Worm (Caenorhabditis elegans): ENCODE data around the gene F55C5.10.

The F55C5.10 gene

ce11 chrV:12291587-12291986, 8.3 kb downstream of the F55C5.10 start, which contains the start of the genes srpa-68 and srh-16 (continued):
- TF ChIP-seq nhr-23 (tag; optimal IDR thresholded peaks at IDR 0.05) = no peak
- peak; percentile 69 for TF ChIP-seq fos-1 (tag; optimal IDR thresholded peaks at IDR 0.05)
- peak; percentile 81 for TF ChIP-seq lin-13 (GFP tag; optimal IDR thresholded peaks at IDR 0.05)
- TF ChIP-seq lin-11 (tag; optimal IDR thresholded peaks at IDR 0.05) = peak; percentile 81
- peak; percentile 53 for TF ChIP-seq ceh-82 (tag; optimal IDR thresholded peaks at IDR 0.05)
- no peak for TF ChIP-seq nhr-6 (tag; optimal IDR thresholded peaks at IDR 0.05)
- peak; percentile 41 for TF ChIP-seq ama-1 (optimal IDR thresholded peaks at IDR 0.05)
- no peak for TF ChIP-seq lin-39 (tag; optimal IDR thresholded peaks at IDR 0.05)
- peak; percentile 95 for TF ChIP-seq unc-55 (GFP tag; optimal IDR thresholded peaks at IDR 0.05)
- TF ChIP-seq nhr-77 (tag; optimal IDR thresholded peaks at IDR 0.05) = no peak
- peak; percentile 43 for TF ChIP-seq unc-62 (GFP tag; optimal IDR thresholded peaks at IDR 0.05)
- TF ChIP-seq nhr-237 (tag; optimal IDR thresholded peaks at IDR 0.05) = peak; percentile 56
- TF ChIP-seq snpc-4 (tag; optimal IDR thresholded peaks at IDR 0.05) = peak; percentile 74
- TF ChIP-seq aly-2 (tag; optimal IDR thresholded peaks at IDR 0.05) = no peak
- TF ChIP-seq sma-3 (GFP tag; optimal IDR thresholded peaks at IDR 0.05) = peak; percentile 90
- peak; percentile 56 for TF ChIP-seq nhr-129 (tag; optimal IDR thresholded peaks at IDR 0.05)
- TF ChIP-seq mbf-1 (tag; optimal IDR thresholded peaks at IDR 0.05) = no peak
- peak; percentile 65 for TF ChIP-seq egl-27 (tag; optimal IDR thresholded peaks at IDR 0.05)
- peak; percentile 75 for TF ChIP-seq ceh-16 (tag; optimal IDR thresholded peaks at IDR 0.05)
- peak; percentile 77 for TF ChIP-seq R02D3.7 (tag; optimal IDR thresholded peaks at IDR 0.05)

DNA sequence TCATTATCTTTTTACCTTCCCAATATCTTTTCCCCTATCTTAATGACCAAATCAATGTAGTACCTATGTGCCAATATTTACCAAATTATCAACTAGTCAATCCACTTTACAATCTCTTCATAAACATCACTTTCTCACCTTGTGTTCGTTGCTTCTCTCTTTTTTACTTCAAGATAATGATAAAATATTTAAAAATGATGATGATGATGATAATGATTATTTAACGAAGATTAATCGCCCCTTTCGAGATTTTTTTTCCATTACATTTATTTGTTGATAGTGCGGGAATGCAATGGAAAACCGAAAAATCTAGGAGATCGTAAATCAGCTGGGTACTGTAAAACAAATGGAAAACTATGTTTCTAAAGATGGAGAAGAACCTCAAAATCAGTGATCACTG, 10.8 kb downstream of the F55C5.10 start:
- TF ChIP-seq nhr-6 (tag; optimal IDR thresholded peaks at IDR 0.05) = no peak
- peak; percentile 28 for TF ChIP-seq nhr-25 (tag; optimal IDR thresholded peaks at IDR 0.05)
- TF ChIP-seq mab-5 (tag; optimal IDR thresholded peaks at IDR 0.05) = peak; percentile 12
- TF ChIP-seq lin-13 (GFP tag; optimal IDR thresholded peaks at IDR 0.05) = no peak
- peak; percentile 22 for TF ChIP-seq egl-27 (tag; optimal IDR thresholded peaks at IDR 0.05)
- peak; percentile 61 for TF ChIP-seq sma-3 (GFP tag; optimal IDR thresholded peaks at IDR 0.05)

ce11 chrV:12295015-12295414, 11.7 kb downstream of the F55C5.10 start:
- peak; percentile 14 for TF ChIP-seq sem-4 (tag; optimal IDR thresholded peaks at IDR 0.05)
- TF ChIP-seq lin-39 (tag; optimal IDR thresholded peaks at IDR 0.05) = no peak
- no peak for TF ChIP-seq ceh-16 (tag; optimal IDR thresholded peaks at IDR 0.05)
- peak; percentile 19 for TF ChIP-seq sma-9 (GFP tag; optimal IDR thresholded peaks at IDR 0.05)
- no peak for TF ChIP-seq sma-9 (tag; optimal IDR thresholded peaks at IDR 0.05)
- TF ChIP-seq nhr-21 (tag; optimal IDR thresholded peaks at IDR 0.05) = peak; percentile 75

- TF ChIP-seq elt-1 (tag; optimal IDR thresholded peaks at IDR 0.05) (peak; percentile 73), nhr-6 (tag; optimal IDR thresholded peaks at IDR 0.05) (no peak), mab-5 (tag; optimal IDR thresholded peaks at IDR 0.05) (no peak), crh-2 (tag; optimal IDR thresholded peaks at IDR 0.05) (peak; percentile 16), nhr-129 (tag; optimal IDR thresholded peaks at IDR 0.05) (peak; percentile 21), blmp-1 (tag; optimal IDR thresholded peaks at IDR 0.05; ENCODE audit: insufficient read depth) (peak; percentile 26), lin-39 (tag; optimal IDR thresholded peaks at IDR 0.05) (no peak), ztf-11 (tag; optimal IDR thresholded peaks at IDR 0.05) (no peak), ceh-82 (tag; optimal IDR thresholded peaks at IDR 0.05) (no peak), sma-9 (GFP tag; optimal IDR thresholded peaks at IDR 0.05) (peak; percentile 72), sma-9 (tag; optimal IDR thresholded peaks at IDR 0.05) (no peak), zag-1 (tag; optimal IDR thresholded peaks at IDR 0.05) (no peak), nhr-25 (tag; optimal IDR thresholded peaks at IDR 0.05) (peak; percentile 47), ama-1 (optimal IDR thresholded peaks at IDR 0.05) (no peak), fos-1 (tag; optimal IDR thresholded peaks at IDR 0.05) (no peak), peb-1 (tag; optimal IDR thresholded peaks at IDR 0.05) (no peak)
Measured at ce11 chrV:12295520-12295919, 12.2 kb downstream of the F55C5.10 start.

DNA sequence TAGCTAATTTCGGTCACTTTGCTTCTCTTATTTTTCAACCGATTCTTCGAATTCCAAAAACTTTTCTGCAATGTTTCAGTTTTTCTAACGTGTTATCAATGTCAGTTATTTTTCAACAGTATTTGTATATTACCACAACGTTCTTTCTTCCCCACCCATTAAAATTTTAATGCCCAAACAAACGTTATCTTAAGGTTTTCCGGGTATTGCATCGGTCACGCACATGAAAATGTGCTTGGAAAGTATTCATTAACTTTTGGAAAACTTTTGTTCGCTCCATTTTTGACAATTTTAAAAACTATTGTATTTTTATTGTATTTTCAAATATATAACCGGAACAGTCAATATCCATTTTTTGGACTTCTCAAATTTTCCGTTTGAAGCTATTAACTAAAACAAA, 12.8 kb downstream of the F55C5.10 start:
- TF ChIP-seq gmeb-1 (tag; optimal IDR thresholded peaks at IDR 0.05) (peak; percentile 22), dmd-4 (tag; optimal IDR thresholded peaks at IDR 0.05) (no peak), fos-1 (tag; optimal IDR thresholded peaks at IDR 0.05) (peak; percentile 3)

DNA sequence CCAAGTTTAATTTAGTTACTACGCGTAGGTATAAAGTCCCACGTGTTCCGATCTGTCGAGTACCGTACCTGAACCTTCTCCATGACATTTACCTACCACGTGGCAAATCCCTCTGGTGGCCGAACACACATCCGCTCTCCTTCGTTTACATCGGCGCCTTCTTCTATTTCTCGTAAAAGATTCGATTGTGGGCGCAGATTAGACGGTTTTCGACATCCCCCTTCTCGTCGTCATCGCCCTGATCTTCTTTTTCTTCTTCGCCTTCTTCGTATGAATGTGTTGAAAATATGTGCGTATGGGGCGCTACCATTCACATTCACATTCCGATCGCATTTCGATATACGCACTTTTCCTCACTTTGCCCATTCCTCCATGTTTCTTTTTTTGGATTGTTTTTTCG, 13.5 kb downstream of the F55C5.10 start:
- TF ChIP-seq lin-39 (tag; optimal IDR thresholded peaks at IDR 0.05) = no peak
- TF ChIP-seq lsy-2 (tag; optimal IDR thresholded peaks at IDR 0.05) = peak in 1 of 2 experiments; percentile 25
- no peak for TF ChIP-seq zag-1 (tag; optimal IDR thresholded peaks at IDR 0.05)
- no peak for TF ChIP-seq F13H6.1 (tag; optimal IDR thresholded peaks at IDR 0.05)
- no peak for TF ChIP-seq alr-1 (tag; optimal IDR thresholded peaks at IDR 0.05)
- TF ChIP-seq nhr-11 (tag; optimal IDR thresholded peaks at IDR 0.05) = no peak

All from whole organism, L2 larva.